Worm (Caenorhabditis elegans): ENCODE data around the gene F11E6.9.

DNA sequence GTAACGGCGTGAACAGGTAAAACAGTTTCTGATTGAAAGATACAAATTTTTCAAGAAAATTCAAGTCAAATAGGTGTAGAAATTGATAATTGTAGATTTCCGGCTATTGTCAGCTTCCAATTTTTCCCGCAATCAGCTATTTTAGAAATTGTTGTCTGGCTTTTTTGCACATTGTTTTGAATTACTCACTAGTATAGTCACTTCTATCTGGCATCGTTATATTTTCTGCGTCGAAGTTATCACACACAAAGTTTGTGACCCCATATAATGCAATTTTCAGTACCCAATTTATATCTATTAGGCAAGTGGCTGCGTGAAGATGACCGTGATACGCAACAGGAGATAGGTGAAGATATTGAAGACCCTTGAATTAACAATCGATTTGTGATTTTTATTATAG lies 39.9 kb downstream of the F11E6.9 start:
- TF ChIP-seq blmp-1 (tag; optimal IDR thresholded peaks at IDR 0.05) = no peak
- no peak for TF ChIP-seq ces-1 (GFP tag; optimal IDR thresholded peaks at IDR 0.05)
- TF ChIP-seq nhr-237 (tag; optimal IDR thresholded peaks at IDR 0.05) = no peak
- TF ChIP-seq lsy-2 (tag; optimal IDR thresholded peaks at IDR 0.05) = no peak
